Worm (Caenorhabditis elegans) whole organism, dauer: ENCODE data around the gene R02F2.8.

Source experiments
- unc-62 ChIP-seq: sonication (generic microtip); optimal IDR thresholded peaks from 2 replicates; lab custom pipeline; 2017; ENCODE audit warnings: missing biosample characterization, missing genetic modification reagents, missing genetic modification characterization

The R02F2.8 gene

DNA sequence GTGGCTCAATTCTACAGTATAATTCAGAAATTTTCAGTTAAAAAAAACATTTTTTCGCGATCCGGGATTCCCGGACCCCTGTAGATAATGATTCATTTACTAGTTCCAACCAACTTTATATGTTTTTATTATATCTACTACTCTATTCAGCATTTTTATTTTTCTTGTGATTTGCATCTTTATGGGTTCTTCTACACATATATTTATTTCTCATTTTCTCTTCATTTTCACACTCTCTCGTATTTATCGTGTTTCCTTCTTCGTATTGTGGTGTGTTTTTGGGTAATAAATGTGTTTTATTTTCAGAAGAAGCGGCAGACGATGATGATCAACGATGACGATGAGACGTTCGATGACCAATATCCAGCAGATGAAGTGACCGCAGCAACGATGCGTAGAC, 31.0 kb downstream of the R02F2.8 start, which contains the start of gene F48E8.2:
F48E8.2 (plus strand) TSS at position 301 of the 400 bp plus-strand sequence.
- no peak for TF ChIP-seq unc-62

DNA sequence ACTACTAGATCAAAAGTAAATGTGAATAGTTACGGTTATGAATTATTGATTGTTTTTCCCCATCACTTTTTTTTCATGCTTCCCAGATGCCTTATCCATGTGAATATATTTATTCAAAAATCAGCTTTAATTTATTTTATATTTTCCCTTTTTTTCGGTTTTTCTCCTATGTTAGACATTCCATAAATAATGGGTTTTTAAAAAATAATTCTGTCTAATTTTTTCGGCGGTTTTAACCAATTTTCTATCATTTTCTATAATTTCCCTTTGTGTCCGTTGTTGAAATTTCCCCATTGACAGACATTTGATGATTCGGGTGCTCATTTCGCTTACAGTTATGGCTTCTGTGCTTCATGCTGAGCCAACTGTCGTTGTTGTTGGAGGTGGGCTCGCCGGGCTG, 34.0 kb downstream of the R02F2.8 start, which contains the start of gene F48E8.3:
F48E8.3 (plus strand) TSS at position 301 of the 400 bp plus-strand sequence.
- no peak for TF ChIP-seq unc-62

DNA sequence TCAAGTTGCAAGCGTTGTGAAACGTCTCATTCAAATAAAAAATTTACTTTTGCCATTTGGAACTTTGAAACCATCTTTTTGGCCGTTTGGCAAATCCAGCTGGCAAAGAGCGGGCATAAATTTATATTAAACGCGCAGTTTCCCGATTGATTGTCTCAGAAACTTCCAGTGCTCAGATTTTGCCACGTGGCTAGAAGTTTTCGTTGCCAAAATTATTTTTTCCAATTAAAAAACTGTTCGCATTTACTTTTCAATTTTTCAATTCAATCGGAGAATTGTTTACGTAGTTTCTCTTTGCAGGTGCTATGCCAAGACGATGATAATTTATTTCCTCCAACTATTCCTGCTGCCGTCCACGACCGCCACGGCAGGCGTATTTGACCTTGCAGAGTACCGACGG, 41.8 kb downstream of the R02F2.8 start, which contains the start of gene F48E8.4:
F48E8.4 (plus strand) TSS at position 301 of the 400 bp plus-strand sequence.
- no peak for TF ChIP-seq unc-62

DNA sequence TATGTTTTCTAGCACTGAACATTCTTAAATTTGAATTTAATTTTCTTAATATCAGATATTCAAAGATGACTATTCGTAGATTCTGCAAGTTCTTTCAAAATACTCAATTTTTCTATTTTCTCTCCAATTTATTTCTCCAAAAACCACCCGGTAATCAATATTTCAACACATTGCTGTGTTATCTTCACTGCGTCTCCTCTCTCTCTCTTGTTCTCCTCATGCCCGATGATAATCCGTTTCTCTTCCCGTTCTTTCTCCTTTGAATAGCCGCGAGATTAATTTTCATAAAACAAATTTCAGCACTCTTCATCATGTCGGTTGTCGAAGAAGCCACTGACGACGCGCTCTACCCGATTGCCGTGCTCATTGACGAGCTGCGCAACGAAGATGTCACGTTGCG, 44.6 kb downstream of the R02F2.8 start, which contains the start of gene paa-1:
paa-1 (plus strand) TSS at position 301 of the 400 bp plus-strand sequence.
- TF ChIP-seq unc-62, result no peak

DNA sequence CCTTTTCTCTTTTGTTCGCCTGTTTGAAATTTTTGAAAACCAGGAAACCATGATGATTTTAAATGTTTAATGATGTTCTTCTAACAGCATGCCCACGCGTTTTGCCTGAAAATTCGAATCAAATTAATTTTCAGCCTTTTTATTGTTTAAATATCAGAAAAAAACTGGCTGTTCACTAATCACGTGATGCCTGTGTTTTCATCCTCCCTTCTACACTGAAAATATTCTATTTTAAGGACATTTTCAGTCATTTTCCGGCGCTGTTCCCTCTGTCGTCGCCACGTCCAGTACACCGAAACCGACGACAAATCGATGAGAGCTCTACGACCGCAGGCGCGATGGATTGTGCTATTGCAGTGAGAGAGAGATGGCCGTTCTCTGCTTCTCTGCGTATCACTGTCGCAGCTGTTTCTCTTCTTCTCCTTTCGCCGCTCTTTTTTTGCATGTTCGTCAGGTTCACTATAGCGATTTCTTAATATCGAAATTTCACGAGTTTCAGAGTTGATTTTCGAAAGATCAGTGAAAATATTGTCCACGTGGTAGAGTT, 45.2 kb downstream of the R02F2.8 start, which contains the start of gene F48E8.8:
F48E8.8 (minus strand) TSS at position 51 of the 547 bp plus-strand sequence.
- TF ChIP-seq unc-62, result no peak

DNA sequence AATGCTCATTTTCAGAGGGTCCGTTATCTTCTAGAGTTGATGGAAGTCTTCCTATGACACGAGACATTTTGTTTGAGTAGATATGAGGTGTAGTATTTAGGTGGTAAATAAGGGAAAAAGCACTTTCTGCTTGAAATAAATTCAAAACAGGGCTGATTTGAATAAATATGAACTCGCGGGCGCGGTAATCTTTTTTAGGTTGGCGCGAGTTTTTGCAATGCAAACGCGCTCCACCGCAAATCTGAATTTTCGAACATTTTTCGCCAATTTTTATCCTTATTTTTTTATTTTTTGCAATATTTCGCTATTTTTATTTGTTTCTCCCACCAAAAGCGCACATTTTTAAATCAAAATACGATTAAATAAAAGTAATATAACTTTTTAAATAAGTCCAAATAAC, 46.9 kb downstream of the R02F2.8 start, which contains the start of gene skpt-1:
skpt-1 (minus strand) TSS at position 219 of the 400 bp plus-strand sequence.
- TF ChIP-seq unc-62, result no peak
